Worm (Caenorhabditis elegans): Measurements from ENCODE around the gene F14F3.5.

F14F3.5 gene

DNA sequence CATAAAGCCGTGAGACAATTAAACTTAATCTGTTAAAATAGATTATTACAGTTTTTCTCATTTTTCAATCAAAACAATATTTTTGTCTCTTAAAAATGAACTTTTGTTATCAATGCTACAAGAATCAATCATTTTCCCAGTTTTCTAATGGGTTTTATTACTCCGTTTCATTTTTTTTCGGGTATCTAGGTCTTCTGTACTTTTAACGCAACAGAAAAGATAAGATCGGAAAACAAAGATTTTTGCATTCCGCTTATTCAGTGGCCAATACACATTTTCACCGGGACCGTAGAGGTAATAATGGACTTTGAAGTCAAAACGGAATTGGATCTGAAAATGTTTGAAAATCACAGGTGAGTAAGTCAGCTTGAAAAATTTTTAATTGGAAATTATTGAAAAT is 40.3 kb downstream of the F14F3.5 start, which contains the start of gene C33D3.4:
Gene C33D3.4, plus strand, starts transcription at position 301 of the 400 bp plus-strand sequence.
- TF ChIP-seq nhr-28 (tag; optimal IDR thresholded peaks at IDR 0.05): no peak
- TF ChIP-seq nhr-237 (tag; optimal IDR thresholded peaks at IDR 0.05): no peak
- TF ChIP-seq ham-2 (GFP tag; optimal IDR thresholded peaks at IDR 0.05): no peak
- TF ChIP-seq blmp-1 (tag; optimal IDR thresholded peaks at IDR 0.05): no peak

DNA sequence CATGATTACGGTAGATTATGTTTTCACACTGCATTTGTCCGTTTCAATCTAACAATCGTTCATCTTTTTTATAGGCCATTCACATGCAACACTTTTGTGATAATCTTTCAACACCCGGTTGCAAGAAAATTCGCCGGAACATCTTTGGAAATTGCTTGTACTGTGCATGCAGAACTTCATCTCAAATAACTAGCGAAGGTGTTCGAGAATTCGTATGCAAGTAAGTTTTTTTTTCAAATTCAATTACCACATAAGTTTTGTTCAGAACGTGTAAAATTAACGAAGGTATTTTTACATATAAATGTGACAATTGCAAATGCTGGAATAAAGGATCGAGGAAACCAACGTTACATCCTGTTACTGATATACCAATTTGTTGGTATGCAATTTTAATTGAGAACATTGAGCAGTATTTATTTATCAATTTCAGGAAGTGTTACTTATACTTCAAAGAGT is 43.7 kb downstream of the F14F3.5 start, which contains the start of gene C33D3.3:
Gene C33D3.3, plus strand, starts transcription at position 51 of the 456 bp plus-strand sequence.
- TF ChIP-seq ceh-43 (GFP tag; optimal IDR thresholded peaks at IDR 0.05) (no peak), sem-2 (GFP tag; optimal IDR thresholded peaks at IDR 0.05) (no peak), cnd-1 (tag; optimal IDR thresholded peaks at IDR 0.05) (no peak), nhr-76 (tag; optimal IDR thresholded peaks at IDR 0.05) (no peak), zip-8 (tag; optimal IDR thresholded peaks at IDR 0.05) (no peak), ces-1 (GFP tag; optimal IDR thresholded peaks at IDR 0.05) (no peak), nhr-12 (tag; optimal IDR thresholded peaks at IDR 0.05) (no peak), elt-1 (tag; optimal IDR thresholded peaks at IDR 0.05; ENCODE audit: borderline replicate concordance, insufficient read depth) (no peak), snpc-4 (tag; optimal IDR thresholded peaks at IDR 0.05) (no peak), lin-13 (tag; optimal IDR thresholded peaks at IDR 0.05) (no peak), bed-3 (GFP tag; optimal IDR thresholded peaks at IDR 0.05) (no peak), unc-39 (tag; optimal IDR thresholded peaks at IDR 0.05) (no peak), lsy-2 (tag; optimal IDR thresholded peaks at IDR 0.05) (no peak), pha-4 (tag; optimal IDR thresholded peaks at IDR 0.05) (no peak), nhr-28 (tag; optimal IDR thresholded peaks at IDR 0.05) (no peak), unc-62 (GFP tag; optimal IDR thresholded peaks at IDR 0.05) (no peak), unc-120 (tag; optimal IDR thresholded peaks at IDR 0.05; ENCODE audit: poor library complexity, severe bottlenecking) (no peak), mls-2 (tag; optimal IDR thresholded peaks at IDR 0.05) (no peak)

DNA sequence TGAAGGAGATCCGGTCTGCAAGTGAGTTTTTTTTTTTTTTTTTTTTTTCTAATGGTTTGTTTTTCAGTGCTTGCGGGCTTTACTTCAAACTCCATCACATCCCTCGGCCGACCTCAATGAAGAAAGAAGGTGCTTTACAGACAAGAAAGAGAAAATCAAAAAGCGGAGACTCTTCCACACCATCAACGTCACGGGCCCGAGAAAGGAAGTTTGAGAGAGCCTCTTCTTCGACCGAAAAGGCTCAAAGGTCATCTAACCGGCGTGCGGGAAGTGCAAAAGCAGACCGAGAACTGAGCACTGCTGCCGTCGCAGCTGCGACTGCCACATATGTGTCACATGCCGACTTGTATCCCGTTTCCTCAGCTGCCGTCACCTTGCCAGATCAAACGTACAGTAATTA is 46.8 kb downstream of the F14F3.5 start:
- TF ChIP-seq ham-2 (GFP tag; optimal IDR thresholded peaks at IDR 0.05): no peak
- TF ChIP-seq flh-1 (GFP tag; optimal IDR thresholded peaks at IDR 0.05): no peak
- TF ChIP-seq pha-4 (tag; optimal IDR thresholded peaks at IDR 0.05): no peak

DNA sequence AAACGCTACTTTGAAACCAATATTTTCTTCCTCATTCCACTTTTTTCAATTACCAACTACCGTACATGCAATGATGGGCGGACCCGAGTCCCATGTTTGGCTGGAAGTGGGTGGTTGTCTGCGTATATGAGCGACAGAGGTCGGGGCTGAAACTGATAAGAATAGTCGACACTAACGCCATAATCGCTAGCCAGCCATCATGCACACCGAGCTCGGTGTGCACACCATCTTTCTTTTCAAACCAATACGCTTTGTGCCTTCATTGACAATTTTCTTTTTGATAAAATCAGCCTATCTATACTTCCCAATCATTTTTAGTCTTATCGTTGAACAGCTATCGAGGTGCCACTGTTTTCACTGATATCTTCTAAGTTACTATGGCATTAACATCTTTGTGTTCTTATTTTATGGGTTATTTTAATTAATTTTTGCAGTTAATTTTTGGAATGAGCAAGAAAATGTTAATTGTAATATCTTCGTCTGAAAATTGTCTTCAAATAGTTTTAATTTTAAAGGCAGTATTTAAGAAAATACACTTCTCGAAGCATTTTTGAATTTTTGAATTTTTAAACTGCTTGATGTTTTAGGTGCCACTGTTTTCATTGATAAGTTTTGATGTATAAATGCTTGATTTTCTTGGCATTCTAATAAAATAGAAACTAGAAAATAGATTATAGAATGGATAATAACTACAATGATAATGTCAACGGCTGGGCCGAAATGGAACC is 48.3 kb downstream of the F14F3.5 start, which contains the start of gene elt-2:
Gene elt-2, plus strand, starts transcription at position 678 of the 728 bp plus-strand sequence.
- TF ChIP-seq tbx-8 (GFP tag; optimal IDR thresholded peaks at IDR 0.05) (no peak), unc-39 (tag; optimal IDR thresholded peaks at IDR 0.05) (no peak), pha-4 (tag; optimal IDR thresholded peaks at IDR 0.05) (no peak), lin-32 (GFP tag; optimal IDR thresholded peaks at IDR 0.05) (no peak), mab-5 (tag; optimal IDR thresholded peaks at IDR 0.05) (no peak), ceh-83 (GFP tag; optimal IDR thresholded peaks at IDR 0.05) (no peak), mls-2 (tag; optimal IDR thresholded peaks at IDR 0.05) (no peak), ceh-43 (GFP tag; optimal IDR thresholded peaks at IDR 0.05) (no peak), ceh-39 (tag; optimal IDR thresholded peaks at IDR 0.05) (no peak), lin-13 (tag; optimal IDR thresholded peaks at IDR 0.05) (no peak), hlh-1 (tag; optimal IDR thresholded peaks at IDR 0.05) (no peak), nhr-76 (tag; optimal IDR thresholded peaks at IDR 0.05) (no peak), unc-62 (GFP tag; optimal IDR thresholded peaks at IDR 0.05) (no peak), nhr-2 (tag; optimal IDR thresholded peaks at IDR 0.05) (no peak), ham-2 (GFP tag; optimal IDR thresholded peaks at IDR 0.05) (no peak), M03D4.4 (tag; optimal IDR thresholded peaks at IDR 0.05) (no peak), sem-2 (GFP tag; optimal IDR thresholded peaks at IDR 0.05) (no peak), ztf-11 (tag; optimal IDR thresholded peaks at IDR 0.05) (no peak)

DNA sequence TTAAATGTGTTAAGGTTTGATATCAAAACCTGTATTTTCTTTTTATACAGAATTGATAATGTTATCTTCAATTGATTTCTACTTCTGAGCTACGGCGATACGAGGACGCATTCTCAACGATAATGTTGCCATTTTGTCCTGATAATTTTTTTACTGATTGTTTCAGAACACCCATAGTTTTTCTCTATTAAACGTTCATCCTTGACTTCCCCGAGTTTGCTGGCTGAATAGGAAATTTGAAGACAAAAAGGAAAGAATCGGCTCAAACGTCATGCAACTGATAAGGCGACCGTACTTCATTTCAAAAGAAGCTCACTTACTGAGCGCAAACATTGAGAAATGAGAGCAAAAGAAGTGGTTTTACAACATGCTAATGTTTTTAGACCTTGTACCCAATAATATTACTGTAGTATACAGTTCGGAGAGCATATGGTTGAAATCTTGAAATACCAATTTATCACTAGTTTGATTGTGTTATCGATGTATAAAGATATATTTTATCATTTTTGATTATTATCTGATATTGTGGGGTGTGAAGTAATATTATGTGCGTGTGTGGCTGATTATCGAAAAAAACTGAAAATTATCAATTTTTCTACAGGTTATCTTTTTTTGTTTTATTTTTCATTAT is 49.8 kb downstream of the F14F3.5 start:
- no peak for TF ChIP-seq nhr-2 (tag; optimal IDR thresholded peaks at IDR 0.05)
- TF ChIP-seq mab-5 (tag; optimal IDR thresholded peaks at IDR 0.05): no peak
- TF ChIP-seq unc-62 (GFP tag; optimal IDR thresholded peaks at IDR 0.05): no peak
- TF ChIP-seq lin-32 (GFP tag; optimal IDR thresholded peaks at IDR 0.05): no peak
- TF ChIP-seq elt-1 (tag; optimal IDR thresholded peaks at IDR 0.05; ENCODE audit: borderline replicate concordance, insufficient read depth): no peak
- TF ChIP-seq ham-2 (GFP tag; optimal IDR thresholded peaks at IDR 0.05): no peak
- no peak for TF ChIP-seq unc-120 (tag; optimal IDR thresholded peaks at IDR 0.05; ENCODE audit: poor library complexity, severe bottlenecking)
- no peak for TF ChIP-seq mls-2 (tag; optimal IDR thresholded peaks at IDR 0.05)
- TF ChIP-seq ceh-83 (GFP tag; optimal IDR thresholded peaks at IDR 0.05): no peak
- no peak for TF ChIP-seq tbx-8 (GFP tag; optimal IDR thresholded peaks at IDR 0.05)
- no peak for TF ChIP-seq nhr-237 (tag; optimal IDR thresholded peaks at IDR 0.05)
